Worm (Caenorhabditis elegans): Measurements from ENCODE around the gene C05B5.4.

C05B5.4 gene

ce11 chrIII:10025989-10026388 lies 32.3 kb downstream of the C05B5.4 start, which contains the start of gene ins-22:
TSS of gene ins-22 (plus strand) at chrIII:10026289.
- TF ChIP-seq ceh-36 (tag; optimal IDR thresholded peaks at IDR 0.05) = no peak
- TF ChIP-seq tra-4 (tag; optimal IDR thresholded peaks at IDR 0.05) = no peak
- no peak for TF ChIP-seq B0310.2 (tag; optimal IDR thresholded peaks at IDR 0.05)
- no peak for TF ChIP-seq scrt-1 (GFP tag; IDR thresholded peaks at IDR 0.05)
- no peak for TF ChIP-seq hnd-1 (tag; optimal IDR thresholded peaks at IDR 0.05)
- no peak for TF ChIP-seq F13C5.2 (tag; optimal IDR thresholded peaks at IDR 0.05)
- TF ChIP-seq sea-1 (GFP tag; conservative IDR thresholded peaks at IDR 0.05) = no peak
- TF ChIP-seq tbx-11 (GFP tag; IDR thresholded peaks at IDR 0.05) = no peak
- no peak for TF ChIP-seq ama-1 (optimal IDR thresholded peaks at IDR 0.05)

ce11 chrIII:10027947-10028346 lies 34.3 kb downstream of the C05B5.4 start, which contains the start of gene ins-23:
TSS of gene ins-23 (plus strand) at chrIII:10028247.
- no peak for TF ChIP-seq sea-1 (GFP tag; conservative IDR thresholded peaks at IDR 0.05)
- no peak for TF ChIP-seq pes-1 (GFP tag; IDR thresholded peaks at IDR 0.05)
- TF ChIP-seq ets-7 (tag; optimal IDR thresholded peaks at IDR 0.05) = no peak
- no peak for TF ChIP-seq hnd-1 (tag; optimal IDR thresholded peaks at IDR 0.05)
- TF ChIP-seq ceh-36 (tag; optimal IDR thresholded peaks at IDR 0.05) = no peak
- TF ChIP-seq ama-1 (optimal IDR thresholded peaks at IDR 0.05) = no peak
- TF ChIP-seq tbx-37 (GFP tag; conservative IDR thresholded peaks at IDR 0.05) = no peak
- no peak for TF ChIP-seq hmbx-1 (tag; optimal IDR thresholded peaks at IDR 0.05)
- TF ChIP-seq tra-4 (tag; optimal IDR thresholded peaks at IDR 0.05) = no peak
- no peak for TF ChIP-seq scrt-1 (GFP tag; IDR thresholded peaks at IDR 0.05)
- no peak for TF ChIP-seq ceh-13 (GFP tag; optimal IDR thresholded peaks at IDR 0.05)
- TF ChIP-seq tbx-11 (GFP tag; IDR thresholded peaks at IDR 0.05) = no peak
- TF ChIP-seq aly-1 (tag; optimal IDR thresholded peaks at IDR 0.05) = no peak
- no peak for TF ChIP-seq B0310.2 (tag; optimal IDR thresholded peaks at IDR 0.05)
- no peak for TF ChIP-seq F13C5.2 (tag; optimal IDR thresholded peaks at IDR 0.05)
- TF ChIP-seq hmg-4 (GFP tag; optimal IDR thresholded peaks at IDR 0.05) = no peak
- no peak for TF ChIP-seq flt-1 (GFP tag; IDR thresholded peaks at IDR 0.05)

- TF ChIP-seq sea-1 (GFP tag; conservative IDR thresholded peaks at IDR 0.05) (no peak), tbx-37 (GFP tag; conservative IDR thresholded peaks at IDR 0.05) (no peak), hmbx-1 (tag; optimal IDR thresholded peaks at IDR 0.05) (no peak), tra-4 (tag; optimal IDR thresholded peaks at IDR 0.05) (no peak), ceh-13 (GFP tag; optimal IDR thresholded peaks at IDR 0.05) (no peak), F13C5.2 (tag; optimal IDR thresholded peaks at IDR 0.05) (no peak), ceh-36 (tag; optimal IDR thresholded peaks at IDR 0.05) (no peak), aly-1 (tag; optimal IDR thresholded peaks at IDR 0.05) (no peak), ets-7 (tag; optimal IDR thresholded peaks at IDR 0.05) (no peak), scrt-1 (GFP tag; IDR thresholded peaks at IDR 0.05) (no peak), hnd-1 (tag; optimal IDR thresholded peaks at IDR 0.05) (no peak), tbx-11 (GFP tag; IDR thresholded peaks at IDR 0.05) (no peak), B0310.2 (tag; optimal IDR thresholded peaks at IDR 0.05) (no peak), hmg-4 (GFP tag; optimal IDR thresholded peaks at IDR 0.05) (no peak), ama-1 (optimal IDR thresholded peaks at IDR 0.05) (no peak), flt-1 (GFP tag; IDR thresholded peaks at IDR 0.05) (no peak)
These were observed 36.9 kb downstream of the C05B5.4 start, which contains the start of gene M04D8.4 for ce11 chrIII:10030549-10030948. TSS of gene M04D8.4 (minus strand) at chrIII:10030649.

- TF ChIP-seq F13C5.2 (tag; optimal IDR thresholded peaks at IDR 0.05) (no peak), ceh-36 (tag; optimal IDR thresholded peaks at IDR 0.05) (no peak), ama-1 (optimal IDR thresholded peaks at IDR 0.05) (no peak), tbx-11 (GFP tag; IDR thresholded peaks at IDR 0.05) (no peak), hmbx-1 (tag; optimal IDR thresholded peaks at IDR 0.05) (no peak), hnd-1 (tag; optimal IDR thresholded peaks at IDR 0.05) (no peak), tbx-37 (GFP tag; conservative IDR thresholded peaks at IDR 0.05) (no peak), pes-1 (GFP tag; IDR thresholded peaks at IDR 0.05) (no peak), scrt-1 (GFP tag; IDR thresholded peaks at IDR 0.05) (no peak), hmg-4 (GFP tag; optimal IDR thresholded peaks at IDR 0.05) (no peak), aly-1 (tag; optimal IDR thresholded peaks at IDR 0.05) (no peak), ets-7 (tag; optimal IDR thresholded peaks at IDR 0.05) (no peak), flt-1 (GFP tag; IDR thresholded peaks at IDR 0.05) (no peak), tra-4 (tag; optimal IDR thresholded peaks at IDR 0.05) (no peak), sea-1 (GFP tag; conservative IDR thresholded peaks at IDR 0.05) (no peak)
These were observed 39.5 kb downstream of the C05B5.4 start, which contains the start of gene M04D8.5 for ce11 chrIII:10033213-10033612. TSS of gene M04D8.5 (minus strand) at chrIII:10033313.

ce11 chrIII:10033881-10034280 lies 40.2 kb downstream of the C05B5.4 start, which contains the start of gene M04D8.8:
TSS of gene M04D8.8 (plus strand) at chrIII:10034181.
- no peak for TF ChIP-seq scrt-1 (GFP tag; IDR thresholded peaks at IDR 0.05)

- no peak for TF ChIP-seq tbx-11 (GFP tag; IDR thresholded peaks at IDR 0.05)
- TF ChIP-seq ama-1 (optimal IDR thresholded peaks at IDR 0.05) = no peak
- TF ChIP-seq ceh-36 (tag; optimal IDR thresholded peaks at IDR 0.05) = no peak
- TF ChIP-seq aly-1 (tag; optimal IDR thresholded peaks at IDR 0.05) = no peak
- no peak for TF ChIP-seq pes-1 (GFP tag; IDR thresholded peaks at IDR 0.05)
- TF ChIP-seq scrt-1 (GFP tag; IDR thresholded peaks at IDR 0.05) = no peak
- TF ChIP-seq hnd-1 (tag; optimal IDR thresholded peaks at IDR 0.05) = no peak
These were observed 42.1 kb downstream of the C05B5.4 start, which contains the start of gene xbx-3 for ce11 chrIII:10035783-10036182. TSS of gene xbx-3 (plus strand) at chrIII:10035945.

ce11 chrIII:10037150-10037549 lies 43.5 kb downstream of the C05B5.4 start, which contains the start of gene M04D8.7:
TSS of gene M04D8.7 (plus strand) at chrIII:10037450.
- TF ChIP-seq tbx-37 (GFP tag; conservative IDR thresholded peaks at IDR 0.05) (no peak), ets-7 (tag; optimal IDR thresholded peaks at IDR 0.05) (no peak), F13C5.2 (tag; optimal IDR thresholded peaks at IDR 0.05) (no peak), tra-4 (tag; optimal IDR thresholded peaks at IDR 0.05) (no peak), pes-1 (GFP tag; IDR thresholded peaks at IDR 0.05) (no peak), sea-1 (GFP tag; conservative IDR thresholded peaks at IDR 0.05) (no peak)

- no peak for TF ChIP-seq ets-7 (tag; optimal IDR thresholded peaks at IDR 0.05)
- TF ChIP-seq flt-1 (GFP tag; IDR thresholded peaks at IDR 0.05) = no peak
- TF ChIP-seq pes-1 (GFP tag; IDR thresholded peaks at IDR 0.05) = no peak
- TF ChIP-seq ama-1 (optimal IDR thresholded peaks at IDR 0.05) = no peak
- TF ChIP-seq B0310.2 (tag; optimal IDR thresholded peaks at IDR 0.05) = no peak
- TF ChIP-seq tbx-11 (GFP tag; IDR thresholded peaks at IDR 0.05) = no peak
- no peak for TF ChIP-seq hnd-1 (tag; optimal IDR thresholded peaks at IDR 0.05)
- no peak for TF ChIP-seq ceh-36 (tag; optimal IDR thresholded peaks at IDR 0.05)
- no peak for TF ChIP-seq aly-1 (tag; optimal IDR thresholded peaks at IDR 0.05)
These were observed 46.3 kb downstream of the C05B5.4 start, which contains the start of gene T16G12.7 for ce11 chrIII:10040013-10040412. TSS of gene T16G12.7 (minus strand) at chrIII:10040113.
